Worm (Caenorhabditis elegans) whole organism, early embryonic: Measurements from ENCODE around the gene Y50D4A.6.

Experiments
- B0310.2 ChIP-seq: sonication (generic microtip); optimal IDR thresholded peaks from 2 replicates; lab custom pipeline; 2016; ENCODE audit warnings: mild to moderate bottlenecking, missing genetic modification characterization, missing compliant biosample characterization
- F13C5.2 ChIP-seq: sonication (generic microtip); optimal IDR thresholded peaks from 2 replicates; lab custom pipeline; 2017; ENCODE audit warnings: mild to moderate bottlenecking, missing genetic modification characterization, inconsistent platforms, missing compliant biosample characterization
- ama-1 ChIP-seq: fragments of 150-350 bp; optimal IDR thresholded peaks from 2 replicates; lab custom pipeline; 2014
- ceh-36 ChIP-seq: sonication (generic microtip); optimal IDR thresholded peaks from 2 replicates; lab custom pipeline; 2016; ENCODE audit warnings: missing genetic modification characterization, inconsistent platforms, missing compliant biosample characterization
- hmbx-1 ChIP-seq: sonication (generic microtip); optimal IDR thresholded peaks from 2 replicates; lab custom pipeline; 2016; ENCODE audit warnings: mild to moderate bottlenecking, missing genetic modification characterization, missing compliant biosample characterization
- hmg-4 ChIP-seq: fragments of 200-800 bp; sonication (Bioruptor generic); optimal IDR thresholded peaks from 2 replicates; lab custom pipeline; 2018; ENCODE audit warnings: mild to moderate bottlenecking, missing genetic modification characterization, missing compliant biosample characterization
- pes-1 ChIP-seq: fragments of 200-800 bp; sonication (Bioruptor generic); IDR thresholded peaks from 2 replicates; pipeline ENCODE4 v1.3.6; 2022; ENCODE audit warnings: missing genetic modification reagents, missing genetic modification characterization, missing compliant biosample characterization
- sea-1 ChIP-seq: fragments of 200-800 bp; sonication (Bioruptor generic); conservative IDR thresholded peaks from 2 replicates; pipeline ENCODE4 v1.3.6; 2022; ENCODE audit warnings: missing genetic modification characterization, missing compliant biosample characterization
- tbx-11 ChIP-seq: fragments of 200-800 bp; sonication (Bioruptor generic); IDR thresholded peaks from 2 replicates; pipeline ENCODE4 v1.3.6; 2022; ENCODE audit warnings: missing genetic modification characterization, missing compliant biosample characterization

ce11 chrV:1228884-1229662 is 30.0 kb upstream of the Y50D4A.6 start:
- peak; percentile 52 for TF ChIP-seq ceh-36 (tag; lab: Kevin White, UChicago)
- TF ChIP-seq F13C5.2 (tag; lab: Kevin White, UChicago): no peak
- no peak for TF ChIP-seq ama-1 (lab: Kevin White, UChicago)
- TF ChIP-seq tbx-11 (GFP tag; lab: Robert Waterston, UW): no peak
- TF ChIP-seq hmg-4 (GFP tag; lab: Kevin White, UChicago): no peak
- peak; percentile 10; the same call in 1 of the 2 replicates for TF ChIP-seq pes-1 (GFP tag; lab: Robert Waterston, UW)
- no peak for TF ChIP-seq hmbx-1 (tag; lab: Kevin White, UChicago)
- TF ChIP-seq B0310.2 (tag; lab: Kevin White, UChicago): no peak
- TF ChIP-seq sea-1: no peak
